Worm (Caenorhabditis elegans) whole organism, L4/young adult: ENCODE measurements around the gene cest-13.

Experiments used
- W03F9.2 ChIP-seq: fragments of 150-350 bp; optimal IDR thresholded peaks from 2 replicates; lab custom pipeline; 2014; ENCODE audit warnings: missing biosample characterization, missing genetic modification characterization
- him-1 ChIP-seq: sonication (generic microtip); optimal IDR thresholded peaks from 2 replicates; lab custom pipeline; 2016; ENCODE audit warnings: missing genotype, missing genetic modification reagents, missing genetic modification characterization, missing compliant biosample characterization

DNA sequence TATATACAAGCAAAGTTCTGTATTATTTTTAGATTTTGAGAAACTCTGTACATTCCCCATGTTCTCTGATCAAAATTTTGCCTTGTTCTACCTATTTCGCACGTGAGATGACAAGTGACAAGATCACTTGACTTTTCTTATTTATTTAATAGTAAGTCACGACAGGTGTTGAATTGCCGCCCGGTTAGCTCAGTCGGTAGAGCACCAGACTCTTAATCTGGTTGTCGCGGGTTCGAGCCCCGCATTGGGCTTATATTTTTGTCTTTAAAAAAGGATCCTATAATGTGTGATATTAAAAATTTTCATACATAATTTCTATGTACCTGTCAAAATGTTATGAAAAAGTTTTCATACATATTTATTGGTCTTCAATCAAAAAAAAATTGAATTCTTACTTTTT lies 45.3 kb upstream of the cest-13 start:
- TF ChIP-seq W03F9.2 (tag; lab: Kevin White, UChicago) (no peak), him-1 (tag; lab: Kevin White, UChicago) (no peak)
